Fruit fly (Drosophila melanogaster) whole organism, pupa: ENCODE data around the gene CG31102.
A peak's percentile ranks its signal among the peaks of the same experiment; 100 is the strongest.

Source experiments
- CG15710 ChIP-seq: fragments of 200-800 bp; sonication (Bioruptor generic); optimal IDR thresholded peaks from 2 replicates; lab custom pipeline; 2018; ENCODE audit warnings: missing biosample characterization, mild to moderate bottlenecking, missing genetic modification characterization, moderate library complexity
- CG17806 ChIP-seq: fragments of 200-800 bp; sonication (Bioruptor generic); optimal IDR thresholded peaks from 2 replicates; lab custom pipeline; 2018; ENCODE audit warnings: missing biosample characterization, mild to moderate bottlenecking, missing genetic modification characterization, moderate library complexity
- CG4496 ChIP-seq: fragments of 200-800 bp; sonication (Bioruptor generic); IDR thresholded peaks from 3 replicates; pipeline ENCODE4 v1.3.6; 2022; ENCODE audit warnings: missing biosample characterization, missing genetic modification characterization
- Pif1A ChIP-seq: fragments of 200-800 bp; sonication (Bioruptor generic); optimal IDR thresholded peaks from 3 replicates; lab custom pipeline; 2016; ENCODE audit warnings: missing biosample characterization, missing genetic modification characterization
- Pif1B ChIP-seq: fragments of 200-800 bp; sonication (Bioruptor generic); optimal IDR thresholded peaks from 3 replicates; lab custom pipeline; 2016; ENCODE audit warnings: missing biosample characterization, missing genetic modification characterization
- rn ChIP-seq: fragments of 200-800 bp; sonication (Bioruptor generic); IDR thresholded peaks from 2 replicates; pipeline ENCODE4 v1.3.6; 2022; ENCODE audit warnings: missing biosample characterization, missing genetic modification characterization

DNA sequence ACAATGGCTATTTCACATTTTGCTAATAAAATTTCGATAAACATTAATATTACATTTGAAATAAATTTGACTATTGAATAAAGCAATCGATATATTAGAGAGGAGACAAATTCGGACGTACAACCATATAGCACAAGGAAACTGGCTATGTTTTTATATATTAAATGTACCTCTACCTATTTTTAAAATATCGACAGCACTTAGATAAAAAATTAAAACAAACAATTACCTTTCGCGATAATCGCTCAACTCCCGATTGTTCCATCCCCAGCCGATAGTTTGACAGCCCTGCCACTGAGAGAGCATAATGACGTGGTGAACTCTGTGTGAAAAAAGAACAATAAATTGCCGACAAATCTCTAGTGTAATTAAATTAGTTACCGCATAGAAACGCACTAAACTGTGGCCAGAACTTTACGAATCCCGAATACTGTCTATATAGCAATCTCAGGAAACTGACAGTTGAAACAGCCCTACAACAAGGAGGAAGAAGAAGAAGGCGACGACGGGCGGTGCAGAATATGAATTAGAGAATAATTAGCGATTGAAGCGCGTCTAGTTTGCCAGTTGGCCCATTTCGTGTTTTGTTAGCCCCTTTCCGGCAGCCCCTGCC, 36.7 kb downstream of the CG31102 start, which contains the start of gene CG11857:
- TF ChIP-seq CG15710 (tag; lab: Kevin White, UChicago) (peak; percentile 96), Pif1A (GFP tag; lab: Kevin White, UChicago) (no peak), rn (GFP tag; lab: Robert Waterston, UW) (peak; percentile 96), CG17806 (tag; lab: Kevin White, UChicago) (peak; percentile 93), CG4496 (GFP tag; lab: Robert Waterston, UW) (peak; percentile 98), Pif1B (no peak)
